Fruit fly (Drosophila melanogaster) whole organism, embryonic: Measurements from ENCODE around the gene Or85a.

Source experiments
- ATbp ChIP-seq: fragments of 200-800 bp; sonication (Bioruptor generic); optimal IDR thresholded peaks from 2 replicates; lab custom pipeline; 2017; ENCODE audit warnings: missing biosample characterization, mild to moderate bottlenecking, missing genetic modification characterization, missing genetic modification reagents
- Awh ChIP-seq: fragments of 200-800 bp; sonication (Bioruptor generic); IDR thresholded peaks from 2 replicates; pipeline ENCODE4, ENCODE4 v1.3.6; 2022; ENCODE audit warnings: missing biosample characterization, missing genetic modification characterization
- Blimp-1 ChIP-seq: fragments of 200-800 bp; sonication (Bioruptor generic); optimal IDR thresholded peaks from 3 replicates; lab custom pipeline; 2018; ENCODE audit warnings: missing biosample characterization, missing genetic modification characterization, mild to moderate bottlenecking, moderate library complexity, missing genetic modification reagents
- C15 ChIP-seq: fragments of 200-800 bp; sonication (Bioruptor generic); IDR thresholded peaks from 3 replicates; pipeline ENCODE4 v1.3.6; 2022; ENCODE audit warnings: missing biosample characterization, missing genetic modification characterization
- CG10147 ChIP-seq: fragments of 200-800 bp; sonication (Bioruptor generic); optimal IDR thresholded peaks from 2 replicates; lab custom pipeline; 2019; ENCODE audit warnings: missing biosample characterization, mild to moderate bottlenecking, missing genetic modification characterization, moderate library complexity
- CG12104 ChIP-seq: fragments of 200-800 bp; sonication (Bioruptor generic); optimal IDR thresholded peaks from 3 replicates; lab custom pipeline; 2016; ENCODE audit warnings: missing biosample characterization, missing genetic modification characterization
- CG14050 ChIP-seq: fragments of 200-800 bp; sonication (Bioruptor generic); IDR thresholded peaks from 3 replicates; pipeline ENCODE4 v1.3.6; 2022; ENCODE audit warnings: missing biosample characterization, missing genetic modification characterization
- CG14710 ChIP-seq: fragments of 200-800 bp; sonication (Bioruptor generic); optimal IDR thresholded peaks from 3 replicates; lab custom pipeline; 2019; ENCODE audit warnings: missing biosample characterization, mild to moderate bottlenecking, missing genetic modification characterization, moderate library complexity
- CG1603 ChIP-seq: fragments of 200-800 bp; sonication (Bioruptor generic); optimal IDR thresholded peaks from 2 replicates; lab custom pipeline; 2019; ENCODE audit warnings: missing biosample characterization, mild to moderate bottlenecking, missing genetic modification characterization, moderate library complexity
- CG16815 ChIP-seq: fragments of 200-800 bp; sonication (Bioruptor generic); optimal IDR thresholded peaks from 3 replicates; lab custom pipeline; 2017; ENCODE audit warnings: missing biosample characterization, mild to moderate bottlenecking, missing genetic modification characterization
- CG16863 ChIP-seq: fragments of 200-800 bp; sonication (Bioruptor generic); optimal IDR thresholded peaks from 3 replicates; lab custom pipeline; 2016; ENCODE audit warnings: missing biosample characterization, missing genetic modification characterization
- CG17912 ChIP-seq: fragments of 200-800 bp; sonication (Bioruptor generic); optimal IDR thresholded peaks from 2 replicates; lab custom pipeline; 2018; ENCODE audit warnings: missing biosample characterization, mild to moderate bottlenecking, missing genetic modification characterization
- CG18011 ChIP-seq: fragments of 200-800 bp; sonication (Bioruptor generic); optimal IDR thresholded peaks from 2 replicates; lab custom pipeline; 2017; ENCODE audit warnings: missing biosample characterization, missing genetic modification characterization, mild to moderate bottlenecking, moderate library complexity, missing genotype
- CG31365 ChIP-seq: fragments of 200-800 bp; sonication (Bioruptor generic); optimal IDR thresholded peaks from 2 replicates; lab custom pipeline; 2018; ENCODE audit warnings: missing biosample characterization, mild to moderate bottlenecking, missing genetic modification characterization
- CG32532 ChIP-seq: fragments of 200-800 bp; sonication (Bioruptor generic); IDR thresholded peaks from 2 replicates; pipeline ENCODE4 v1.3.6; 2022; ENCODE audit warnings: missing biosample characterization, missing genetic modification characterization
- CG3995 ChIP-seq: fragments of 200-800 bp; sonication (Bioruptor generic); optimal IDR thresholded peaks from 3 replicates; lab custom pipeline; 2016; ENCODE audit warnings: missing biosample characterization, missing genetic modification characterization
- CG4854 ChIP-seq: fragments of 200-800 bp; sonication (Bioruptor generic); optimal IDR thresholded peaks from 2 replicates; lab custom pipeline; 2016; ENCODE audit warnings: missing biosample characterization, missing genetic modification characterization, inconsistent platforms
- CG6854 ChIP-seq: fragments of 200-800 bp; sonication (Bioruptor generic); optimal IDR thresholded peaks from 3 replicates; lab custom pipeline; 2017; ENCODE audit warnings: missing biosample characterization, mild to moderate bottlenecking, missing genetic modification characterization
- CG7357 ChIP-seq: fragments of 200-800 bp; sonication (Bioruptor generic); IDR thresholded peaks from 3 replicates; pipeline ENCODE4 v1.3.6; 2022; ENCODE audit warnings: missing biosample characterization, missing genetic modification characterization
- CG8281 ChIP-seq: fragments of 200-800 bp; sonication (Bioruptor generic); optimal IDR thresholded peaks from 2 replicates; lab custom pipeline; 2018; ENCODE audit warnings: missing biosample characterization, mild to moderate bottlenecking, missing genetic modification characterization, moderate library complexity
- CHES-1-like ChIP-seq: fragments of 200-800 bp; sonication (Bioruptor generic); optimal IDR thresholded peaks from 2 replicates; lab custom pipeline; 2016; ENCODE audit warnings: missing biosample characterization, missing genetic modification characterization
- CTCF ChIP-seq: fragments of 200-800 bp; sonication (Bioruptor generic); optimal IDR thresholded peaks from 2 replicates; lab custom pipeline; 2017; ENCODE audit warnings: missing biosample characterization, mild to moderate bottlenecking, missing genetic modification characterization, moderate library complexity
- D19B ChIP-seq: fragments of 200-800 bp; sonication (Bioruptor generic); optimal IDR thresholded peaks from 2 replicates; lab custom pipeline; 2017; ENCODE audit warnings: missing biosample characterization, mild to moderate bottlenecking, missing genetic modification characterization
- Dad ChIP-seq: fragments of 200-800 bp; sonication (Bioruptor generic); optimal IDR thresholded peaks from 3 replicates; lab custom pipeline; 2016; ENCODE audit warnings: missing biosample characterization, missing genetic modification characterization
- Dref ChIP-seq: fragments of 200-800 bp; sonication (Bioruptor generic); IDR thresholded peaks from 2 replicates; pipeline ENCODE4 v1.3.6; 2022; ENCODE audit warnings: missing biosample characterization, missing genetic modification characterization
- ERR ChIP-seq: fragments of 200-800 bp; sonication (Bioruptor generic); optimal IDR thresholded peaks from 2 replicates; lab custom pipeline; 2016; ENCODE audit warnings: missing biosample characterization, missing genetic modification characterization
- HLHmδ ChIP-seq: fragments of 200-800 bp; sonication (Bioruptor generic); optimal IDR thresholded peaks from 2 replicates; lab custom pipeline; 2018; ENCODE audit warnings: missing biosample characterization, mild to moderate bottlenecking, missing genetic modification characterization, moderate library complexity
- Hand ChIP-seq: fragments of 200-800 bp; sonication (Bioruptor generic); optimal IDR thresholded peaks from 2 replicates; lab custom pipeline; 2017; ENCODE audit warnings: mild to moderate bottlenecking, missing biosample characterization, missing genetic modification reagents, missing genetic modification characterization
- Lim3 ChIP-seq: fragments of 200-800 bp; sonication (Bioruptor generic); IDR thresholded peaks from 2 replicates; pipeline ENCODE4 v1.3.6; 2022; ENCODE audit warnings: missing biosample characterization, missing genetic modification characterization
- MESR4 ChIP-seq: fragments of 200-800 bp; sonication (Bioruptor generic); optimal IDR thresholded peaks from 2 replicates; lab custom pipeline; 2018; ENCODE audit warnings: missing biosample characterization, mild to moderate bottlenecking, missing genetic modification characterization, moderate library complexity
- Max ChIP-seq: fragments of 200-800 bp; sonication (Bioruptor generic); optimal IDR thresholded peaks from 2 replicates; lab custom pipeline; 2016; ENCODE audit warnings: missing biosample characterization, mild to moderate bottlenecking, missing genetic modification characterization
- NFAT ChIP-seq: fragments of 200-800 bp; sonication (Bioruptor generic); IDR thresholded peaks from 2 replicates; pipeline ENCODE4 v1.3.6; 2022; ENCODE audit warnings: missing biosample characterization, missing genetic modification characterization
- Ptx1 ChIP-seq: fragments of 200-800 bp; sonication (Bioruptor generic); IDR thresholded peaks from 2 replicates; pipeline ENCODE4 v1.3.6; 2022; ENCODE audit warnings: missing biosample characterization, missing genetic modification characterization
- Sox102F ChIP-seq: fragments of 200-800 bp; sonication (Bioruptor generic); optimal IDR thresholded peaks from 2 replicates; lab custom pipeline; 2018; ENCODE audit warnings: missing biosample characterization, mild to moderate bottlenecking, missing genetic modification characterization, moderate library complexity
- TFAM ChIP-seq: fragments of 200-800 bp; sonication (Bioruptor generic); optimal IDR thresholded peaks from 2 replicates; lab custom pipeline; 2017; ENCODE audit warnings: missing biosample characterization, missing genetic modification characterization, inconsistent platforms
- crp ChIP-seq, 2 experiments: fragments of 200-800 bp; sonication (Bioruptor generic); optimal IDR thresholded peaks; 2 replicates in 1 of 2; 3 replicates in 1 of 2; lab custom pipeline; 2017; ENCODE audit warnings: missing biosample characterization in 2 of 2, missing genetic modification characterization in 2 of 2, mild to moderate bottlenecking in 1 of 2, moderate library complexity in 1 of 2
- da ChIP-seq: fragments of 200-800 bp; sonication (Bioruptor generic); optimal IDR thresholded peaks from 2 replicates; lab custom pipeline; 2016; ENCODE audit warnings: missing biosample characterization, missing genetic modification characterization
- ewg ChIP-seq: fragments of 200-800 bp; sonication (Bioruptor generic); optimal IDR thresholded peaks from 3 replicates; lab custom pipeline; 2017; ENCODE audit warnings: mild to moderate bottlenecking, missing biosample characterization, missing genetic modification reagents, missing genetic modification characterization
- gem ChIP-seq: fragments of 200-800 bp; sonication (Bioruptor generic); optimal IDR thresholded peaks from 2 replicates; lab custom pipeline; 2019; ENCODE audit warnings: missing biosample characterization, mild to moderate bottlenecking, missing genetic modification characterization, moderate library complexity
- grn ChIP-seq: fragments of 200-800 bp; sonication (Bioruptor generic); optimal IDR thresholded peaks from 3 replicates; lab custom pipeline; 2017; ENCODE audit warnings: missing biosample characterization, missing genetic modification characterization
- ind ChIP-seq: fragments of 200-800 bp; sonication (Bioruptor generic); optimal IDR thresholded peaks from 3 replicates; lab custom pipeline; 2016; ENCODE audit warnings: missing biosample characterization, missing genetic modification characterization
- kay ChIP-seq: fragments of 200-800 bp; sonication (Bioruptor generic); optimal IDR thresholded peaks from 2 replicates; lab custom pipeline; 2016; ENCODE audit warnings: missing biosample characterization, missing genetic modification characterization
- nmo ChIP-seq: fragments of 200-800 bp; sonication (Bioruptor generic); optimal IDR thresholded peaks from 2 replicates; lab custom pipeline; 2018; ENCODE audit warnings: missing biosample characterization, mild to moderate bottlenecking, missing genetic modification characterization, moderate library complexity
- odd ChIP-seq: fragments of 200-800 bp; sonication (Bioruptor generic); optimal IDR thresholded peaks from 2 replicates; lab custom pipeline; 2017; ENCODE audit warnings: missing biosample characterization, mild to moderate bottlenecking, missing genetic modification characterization
- ranshi ChIP-seq: fragments of 200-800 bp; sonication (Bioruptor generic); IDR thresholded peaks from 2 replicates; pipeline ENCODE4 v1.3.6; 2022; ENCODE audit warnings: missing biosample characterization, missing genetic modification characterization
- sqz ChIP-seq: fragments of 200-800 bp; sonication (Bioruptor generic); optimal IDR thresholded peaks from 3 replicates; lab custom pipeline; 2018; ENCODE audit warnings: missing biosample characterization, mild to moderate bottlenecking, missing genetic modification characterization
- sr ChIP-seq: fragments of 200-800 bp; sonication (Bioruptor generic); IDR thresholded peaks from 3 replicates; pipeline ENCODE4 v1.3.6; 2022; ENCODE audit warnings: missing biosample characterization, missing genetic modification characterization
- unpg ChIP-seq: fragments of 200-800 bp; sonication (Bioruptor generic); optimal IDR thresholded peaks from 3 replicates; lab custom pipeline; 2018; ENCODE audit warnings: missing biosample characterization, mild to moderate bottlenecking, missing genetic modification characterization, moderate library complexity
- wdn ChIP-seq: fragments of 200-800 bp; sonication (Bioruptor generic); IDR thresholded peaks from 2 replicates; pipeline ENCODE4 v1.3.6; 2022; ENCODE audit warnings: missing biosample characterization, missing genetic modification characterization
- wek ChIP-seq: fragments of 200-800 bp; sonication (Bioruptor generic); optimal IDR thresholded peaks from 3 replicates; lab custom pipeline; 2018; ENCODE audit warnings: missing biosample characterization, mild to moderate bottlenecking, missing genetic modification characterization, moderate library complexity
- wor ChIP-seq: fragments of 200-800 bp; sonication (Bioruptor generic); IDR thresholded peaks from 2 replicates; pipeline ENCODE4 v1.3.6; 2022; ENCODE audit warnings: missing biosample characterization, missing genetic modification characterization

Gene Or85a

dm6 chr3R:8349449-8350115, 28.0 kb downstream of the Or85a start, which contains the start of gene Atg13 (continued):
- TF ChIP-seq Dad (GFP tag; lab: Kevin White, UChicago) (no peak), ranshi (no peak), nmo (GFP tag; lab: Kevin White, UChicago) (peak; percentile 70), kay (no peak), unpg (GFP tag; lab: Kevin White, UChicago) (no peak), Awh (GFP tag; lab: Robert Waterston, UW) (no peak), CG10147 (GFP tag; lab: Kevin White, UChicago) (peak; percentile 3), Lim3 (GFP tag; lab: Robert Waterston, UW) (no peak), CG17912 (no peak), Sox102F (no peak), CHES-1-like (GFP tag; lab: Kevin White, UChicago) (no peak), grn (GFP tag; lab: Kevin White, UChicago) (no peak), wek (GFP tag; lab: Kevin White, UChicago) (peak; percentile 57), Max (GFP tag; lab: Kevin White, UChicago) (no peak), sqz (GFP tag; lab: Kevin White, UChicago) (peak; percentile 49), CG16815 (peak; percentile 32), gem (tag; lab: Kevin White, UChicago) (no peak), wdn (GFP tag; lab: Robert Waterston, UW) (no peak), odd (no peak), CG14710 (tag; lab: Kevin White, UChicago) (peak; percentile 81), ind (GFP tag; lab: Kevin White, UChicago) (peak; percentile 22), CG3995 (no peak), da (GFP tag; lab: Kevin White, UChicago) (no peak), CG32532 (GFP tag; lab: Robert Waterston, UW) (no peak), CG18011 (GFP tag; lab: Kevin White, UChicago) (no peak), Dref (GFP tag; lab: Robert Waterston, UW) (peak; percentile 89), ewg (GFP tag; lab: Kevin White, UChicago) (no peak), CG12104 (peak; percentile 11), D19B (GFP tag; lab: Kevin White, UChicago) (no peak), C15 (no peak), sr (no peak), wor (no peak), MESR4 (peak; percentile 80), CG31365 (no peak), CG6854 (no peak), CG7357 (peak; percentile 93), Blimp-1 (GFP tag; lab: Kevin White, UChicago) (peak; percentile 2), ATbp (no peak), crp (GFP tag; optimal IDR thresholded peaks at IDR 0.05; lab: Kevin White, UChicago) (peak in 1 of 2 experiments; percentile 26), CTCF (GFP tag; lab: Kevin White, UChicago) (no peak), TFAM (no peak), CG8281 (tag; lab: Kevin White, UChicago) (no peak), CG1603 (peak; percentile 16), Hand (GFP tag; lab: Kevin White, UChicago) (no peak), HLHmδ (GFP tag; lab: Kevin White, UChicago) (peak; percentile 45), CG16863 (no peak), CG14050 (GFP tag; lab: Robert Waterston, UW) (no peak), Ptx1 (GFP tag; lab: Robert Waterston, UW) (peak; percentile 34; the same call in 1 of the 2 replicates), CG4854 (GFP tag; lab: Kevin White, UChicago) (no peak), ERR (GFP tag; lab: Kevin White, UChicago) (no peak), NFAT (GFP tag; lab: Robert Waterston, UW) (peak; percentile 51; the same call in 1 of the 2 replicates)
